Fruit fly (Drosophila melanogaster) whole organism, adult: ENCODE measurements around the gene dpy.
A peak's percentile ranks its signal among the peaks of the same experiment; 100 is the strongest.

Experiments
- CG11617 ChIP-seq: fragments of 200-800 bp; sonication (Bioruptor generic); optimal IDR thresholded peaks from 2 replicates; lab custom pipeline; 2017; ENCODE audit warnings: mild to moderate bottlenecking, missing biosample characterization, missing genetic modification reagents, missing genetic modification characterization
- CG12768 ChIP-seq: fragments of 200-800 bp; sonication (Bioruptor generic); optimal IDR thresholded peaks from 2 replicates; lab custom pipeline; 2017; ENCODE audit warnings: missing biosample characterization, missing genetic modification characterization, mild to moderate bottlenecking, moderate library complexity, missing genetic modification reagents
- CG14711 ChIP-seq: fragments of 200-800 bp; sonication (Bioruptor generic); optimal IDR thresholded peaks from 2 replicates; lab custom pipeline; 2018; ENCODE audit warnings: missing biosample characterization, mild to moderate bottlenecking, missing genetic modification characterization, moderate library complexity
- CG1620 ChIP-seq: fragments of 200-800 bp; sonication (Bioruptor generic); optimal IDR thresholded peaks from 2 replicates; lab custom pipeline; 2016; ENCODE audit warnings: missing biosample characterization, missing genetic modification characterization
- CG33017 ChIP-seq: fragments of 200-800 bp; sonication (Bioruptor generic); optimal IDR thresholded peaks from 2 replicates; lab custom pipeline; 2018; ENCODE audit warnings: missing biosample characterization, mild to moderate bottlenecking, missing genetic modification characterization, moderate library complexity
- CG5204 ChIP-seq: fragments of 200-800 bp; sonication (Bioruptor generic); optimal IDR thresholded peaks from 2 replicates; lab custom pipeline; 2016; ENCODE audit warnings: missing biosample characterization, missing genetic modification characterization
- CG7045 ChIP-seq: fragments of 200-800 bp; sonication (Bioruptor generic); optimal IDR thresholded peaks from 2 replicates; lab custom pipeline; 2017; ENCODE audit warnings: missing biosample characterization, mild to moderate bottlenecking, missing genetic modification characterization
- CG7101 ChIP-seq: fragments of 200-800 bp; sonication (Bioruptor generic); optimal IDR thresholded peaks from 2 replicates; lab custom pipeline; 2018; ENCODE audit warnings: missing biosample characterization, mild to moderate bottlenecking, missing genetic modification characterization, moderate library complexity
- Clk ChIP-seq: fragments of 200-800 bp; sonication (Bioruptor generic); optimal IDR thresholded peaks from 2 replicates; lab custom pipeline; 2017; ENCODE audit warnings: missing biosample characterization, missing genetic modification characterization
- Crg-1 ChIP-seq: fragments of 200-800 bp; sonication (Bioruptor generic); optimal IDR thresholded peaks from 2 replicates; lab custom pipeline; 2016; ENCODE audit warnings: missing biosample characterization, missing genetic modification characterization
- Hr96 ChIP-seq: fragments of 200-800 bp; sonication (Bioruptor generic); optimal IDR thresholded peaks from 2 replicates; lab custom pipeline; 2016; ENCODE audit warnings: missing biosample characterization, missing genetic modification characterization
- Mnt ChIP-seq: fragments of 200-800 bp; sonication (Bioruptor generic); optimal IDR thresholded peaks from 2 replicates; lab custom pipeline; 2016; ENCODE audit warnings: missing biosample characterization, mild to moderate bottlenecking, missing genetic modification characterization
- bab1 ChIP-seq: fragments of 200-800 bp; sonication (Bioruptor generic); optimal IDR thresholded peaks from 3 replicates; lab custom pipeline; 2019; ENCODE audit warnings: missing biosample characterization, mild to moderate bottlenecking, missing genetic modification characterization, moderate library complexity
- cic ChIP-seq: fragments of 200-800 bp; sonication (Bioruptor generic); optimal IDR thresholded peaks from 2 replicates; lab custom pipeline; 2017; ENCODE audit warnings: missing biosample characterization, mild to moderate bottlenecking, missing genetic modification characterization, moderate library complexity
- cnc ChIP-seq, 2 experiments: fragments of >200 bp; optimal IDR thresholded peaks; 2 replicates each; lab custom pipeline; 2017
- kay ChIP-seq: fragments of 200-800 bp; sonication (Bioruptor generic); peaks from one replicate; lab custom pipeline; 2016; ENCODE audit warnings: missing biosample characterization, missing genetic modification characterization, borderline replicate concordance
- ovo ChIP-seq: fragments of 200-800 bp; sonication (Bioruptor generic); optimal IDR thresholded peaks from 2 replicates; lab custom pipeline; 2016; ENCODE audit warnings: missing biosample characterization, missing genetic modification characterization
- pad ChIP-seq: fragments of 200-800 bp; sonication (Bioruptor generic); optimal IDR thresholded peaks from 3 replicates; lab custom pipeline; 2017; ENCODE audit warnings: missing biosample characterization, missing genetic modification characterization, mild to moderate bottlenecking, moderate library complexity, missing genetic modification reagents
- tj ChIP-seq: fragments of 200-800 bp; sonication (Bioruptor generic); optimal IDR thresholded peaks from 3 replicates; lab custom pipeline; 2017; ENCODE audit warnings: missing biosample characterization, mild to moderate bottlenecking, missing genetic modification characterization, moderate library complexity
- toe ChIP-seq: fragments of 200-800 bp; sonication (Bioruptor generic); optimal IDR thresholded peaks from 2 replicates; lab custom pipeline; 2016; ENCODE audit warnings: missing biosample characterization, missing genetic modification characterization

The dpy gene

dm6 chr2L:4456539-4456994, 157.5 kb downstream of the dpy start, which contains the start of gene Gs1l:
Gs1l (minus strand) TSS chr2L:4456807.
- peak; percentile 47 for TF ChIP-seq cic (GFP tag; lab: Kevin White, UChicago)
- TF ChIP-seq bab1, result peak; percentile 19
- peak; percentile 13 for TF ChIP-seq CG14711 (tag; lab: Kevin White, UChicago)
- peak; percentile 14 for TF ChIP-seq CG11617 (GFP tag; lab: Kevin White, UChicago)
- peak; percentile 30 for TF ChIP-seq CG33017 (tag; lab: Kevin White, UChicago)
- no peak for TF ChIP-seq CG7045 (GFP tag; lab: Kevin White, UChicago)
- TF ChIP-seq CG5204 (GFP tag; lab: Kevin White, UChicago), result no peak
- TF ChIP-seq Clk (GFP tag; lab: Kevin White, UChicago), result no peak
- no peak for TF ChIP-seq ovo (GFP tag; lab: Kevin White, UChicago)
- TF ChIP-seq kay (GFP tag; lab: Kevin White, UChicago), result no peak
- TF ChIP-seq CG12768, result peak; percentile 29
- no peak for TF ChIP-seq toe (GFP tag; lab: Kevin White, UChicago)
- TF ChIP-seq Mnt, result peak; percentile 36
- TF ChIP-seq Crg-1 (GFP tag; lab: Kevin White, UChicago), result no peak
- peak; percentile 3 for TF ChIP-seq tj
- TF ChIP-seq CG7101 (tag; lab: Kevin White, UChicago), result peak; percentile 35
- peak; percentile 17 for TF ChIP-seq pad (GFP tag; lab: Kevin White, UChicago)
- no peak for TF ChIP-seq CG1620
- TF ChIP-seq cnc (optimal IDR thresholded peaks at IDR 0.05; lab: Kevin White, UChicago), result no peak
- no peak for TF ChIP-seq Hr96 (GFP tag; lab: Kevin White, UChicago)

- TF ChIP-seq Mnt (peak; percentile 13), bab1 (peak; percentile 54), Clk (GFP tag; lab: Kevin White, UChicago) (no peak), Crg-1 (GFP tag; lab: Kevin White, UChicago) (peak; percentile 32), CG14711 (tag; lab: Kevin White, UChicago) (peak; percentile 40), CG7101 (tag; lab: Kevin White, UChicago) (peak; percentile 34)
These were observed 160.0 kb downstream of the dpy start, which contains the start of the genes Secp43 and ND-B8 for dm6 chr2L:4454009-4454689. Secp43 (minus strand) TSS chr2L:4454453. ND-B8 (plus strand) TSS chr2L:4454626.

dm6 chr2L:4452798-4453197, 161.3 kb downstream of the dpy start, which contains the start of gene CG15439:
CG15439 (minus strand) TSS chr2L:4453038.
- TF ChIP-seq Hr96 (GFP tag; lab: Kevin White, UChicago) (no peak), CG14711 (tag; lab: Kevin White, UChicago) (no peak), CG12768 (no peak), Mnt (no peak), CG1620 (no peak), cic (GFP tag; lab: Kevin White, UChicago) (no peak), Crg-1 (GFP tag; lab: Kevin White, UChicago) (no peak), CG33017 (tag; lab: Kevin White, UChicago) (no peak), bab1 (no peak), pad (GFP tag; lab: Kevin White, UChicago) (no peak)

DNA sequence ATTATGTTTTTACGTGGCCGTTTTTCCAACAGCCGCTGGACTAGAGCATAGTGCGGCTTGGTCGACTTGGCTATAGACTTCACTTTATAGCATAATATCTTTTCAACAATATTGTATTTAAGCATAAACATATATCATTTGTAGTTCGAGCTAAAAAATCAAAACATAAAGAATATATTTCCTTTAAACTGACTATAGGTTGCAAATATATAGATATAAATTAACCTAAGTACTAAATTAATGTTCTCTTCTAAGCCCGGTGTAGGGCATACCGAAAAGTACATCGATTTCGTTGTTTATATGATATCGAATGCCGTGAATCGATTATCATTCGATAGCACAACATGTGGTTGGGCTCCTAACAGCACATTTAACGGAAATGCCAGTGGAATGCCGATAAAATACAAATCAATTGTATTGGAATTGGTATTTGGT, 165.5 kb downstream of the dpy start, which contains the start of gene MFS18:
Gene MFS18 (minus strand): TSS at position 54 of the 435 bp plus-strand sequence.
- TF ChIP-seq cnc (optimal IDR thresholded peaks at IDR 0.05; lab: Kevin White, UChicago) (no peak), toe (GFP tag; lab: Kevin White, UChicago) (no peak), tj (peak; percentile 63), CG1620 (peak; percentile 58), ovo (GFP tag; lab: Kevin White, UChicago) (peak; percentile 77), Clk (GFP tag; lab: Kevin White, UChicago) (peak; percentile 58), kay (GFP tag; lab: Kevin White, UChicago) (no peak), bab1 (peak; percentile 96), Mnt (peak; percentile 91), CG12768 (peak; percentile 95), CG7045 (GFP tag; lab: Kevin White, UChicago) (peak; percentile 81), cic (GFP tag; lab: Kevin White, UChicago) (peak; percentile 54), CG14711 (tag; lab: Kevin White, UChicago) (peak; percentile 97), CG5204 (GFP tag; lab: Kevin White, UChicago) (no peak), CG11617 (GFP tag; lab: Kevin White, UChicago) (peak; percentile 90), CG7101 (tag; lab: Kevin White, UChicago) (peak; percentile 94), Crg-1 (GFP tag; lab: Kevin White, UChicago) (peak; percentile 57), pad (GFP tag; lab: Kevin White, UChicago) (peak; percentile 76), CG33017 (tag; lab: Kevin White, UChicago) (peak; percentile 93), Hr96 (GFP tag; lab: Kevin White, UChicago) (no peak)

- TF ChIP-seq pad (GFP tag; lab: Kevin White, UChicago), result no peak
- TF ChIP-seq kay (GFP tag; lab: Kevin White, UChicago), result no peak
- peak; percentile 29 for TF ChIP-seq bab1
- no peak for TF ChIP-seq Crg-1 (GFP tag; lab: Kevin White, UChicago)
- TF ChIP-seq CG5204 (GFP tag; lab: Kevin White, UChicago), result no peak
- TF ChIP-seq CG14711 (tag; lab: Kevin White, UChicago), result no peak
- no peak for TF ChIP-seq CG7101 (tag; lab: Kevin White, UChicago)
- TF ChIP-seq CG1620, result no peak
- no peak for TF ChIP-seq Hr96 (GFP tag; lab: Kevin White, UChicago)
- peak; percentile 93 for TF ChIP-seq Mnt
These were observed 169.6 kb downstream of the dpy start, which contains the start of the genes morgue and Elp3 for dm6 chr2L:4444457-4444856. morgue (minus strand) TSS chr2L:4444680. Elp3 (plus strand) TSS chr2L:4444732.
